Fruit fly (Drosophila melanogaster): ENCODE data around the gene Bka.

The Bka gene

DNA sequence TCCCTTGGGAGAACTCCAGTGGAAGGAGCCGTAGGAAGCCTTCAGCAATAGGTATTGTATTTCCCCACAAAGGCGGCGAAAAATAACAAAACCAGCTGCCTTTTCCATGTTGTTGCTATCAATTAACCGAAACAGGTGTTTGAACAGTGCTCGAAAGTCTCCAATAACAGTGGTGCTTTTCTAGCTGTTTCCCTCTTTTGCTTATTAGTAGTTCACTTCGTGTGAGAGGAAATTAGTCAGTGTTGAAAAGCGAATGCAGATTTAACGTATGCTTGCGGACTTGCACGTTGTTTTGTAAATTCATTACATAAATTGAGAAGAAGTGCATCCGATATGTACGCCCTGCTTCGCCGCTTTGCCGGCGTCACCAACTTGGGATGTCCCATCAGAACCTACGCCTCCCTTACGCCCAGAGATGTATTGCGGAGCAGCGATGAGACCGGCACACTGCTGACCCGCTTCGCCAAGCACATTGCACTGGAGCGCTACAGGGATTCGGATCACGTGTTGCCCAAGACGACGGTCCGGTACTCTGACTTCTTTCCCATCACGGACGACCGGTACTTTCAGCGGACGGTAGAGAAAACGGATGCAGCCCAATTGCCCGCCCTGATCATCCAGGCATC lies 43.7 kb downstream of the Bka start, which contains the start of the genes Datp and CG4619 (continued):
- TF ChIP-seq Gsc (GFP tag; IDR thresholded peaks at IDR 0.05) (no peak), tap (tag; optimal IDR thresholded peaks at IDR 0.05) (no peak), Xbp1 (GFP tag; optimal IDR thresholded peaks at IDR 0.05) (peak; percentile 61), disco-r (GFP tag; optimal IDR thresholded peaks at IDR 0.05) (peak; percentile 20), zfh1 (GFP tag; IDR thresholded peaks at IDR 0.05) (peak; percentile 52; the same call in 2 of the 3 replicates), CG31388 (GFP tag; optimal IDR thresholded peaks at IDR 0.05) (no peak), her (GFP tag; optimal IDR thresholded peaks at IDR 0.05) (peak; percentile 54), CG12942 (GFP tag; optimal IDR thresholded peaks at IDR 0.05) (peak; percentile 50), Spps (tag; optimal IDR thresholded peaks at IDR 0.05) (no peak), CG18262 (tag; optimal IDR thresholded peaks at IDR 0.05) (no peak), HmgD (GFP tag; optimal IDR thresholded peaks at IDR 0.05) (peak; percentile 66), btn (GFP tag; optimal IDR thresholded peaks at IDR 0.05) (no peak), odd (GFP tag; optimal IDR thresholded peaks at IDR 0.05) (no peak), wek (GFP tag; optimal IDR thresholded peaks at IDR 0.05) (no peak), Eip74EF (GFP tag; optimal IDR thresholded peaks at IDR 0.05) (no peak), tup (GFP tag; optimal IDR thresholded peaks at IDR 0.05) (no peak), eve (GFP tag; optimal IDR thresholded peaks at IDR 0.05) (no peak), ara (GFP tag; IDR thresholded peaks at IDR 0.05) (no peak), Six4 (GFP tag; optimal IDR thresholded peaks at IDR 0.05) (no peak), tgo (GFP tag; IDR thresholded peaks at IDR 0.05) (no peak), Opbp (GFP tag; IDR thresholded peaks at IDR 0.05; ENCODE audit: partially characterized antibody) (no peak), exex (tag; optimal IDR thresholded peaks at IDR 0.05) (peak; percentile 77), CG17186 (GFP tag; optimal IDR thresholded peaks at IDR 0.05) (peak; percentile 40), sens (GFP tag) (peak; percentile 76), CG6683 (GFP tag; optimal IDR thresholded peaks at IDR 0.05) (no peak), HLH4C (GFP tag; IDR thresholded peaks at IDR 0.05; ENCODE audit: partially characterized antibody) (no peak), bbx (GFP tag; IDR thresholded peaks at IDR 0.05; ENCODE audit: partially characterized antibody) (peak; percentile 46), CG4328 (GFP tag; optimal IDR thresholded peaks at IDR 0.05) (no peak), CG10543 (GFP tag; optimal IDR thresholded peaks at IDR 0.05) (peak; percentile 29), CG4282 (GFP tag; optimal IDR thresholded peaks at IDR 0.05) (no peak), GATAe (GFP tag; conservative IDR thresholded peaks at IDR 0.05) (no peak), CG6689 (GFP tag; IDR thresholded peaks at IDR 0.05) (no peak), lov (optimal IDR thresholded peaks at IDR 0.05) (no peak), lov (GFP tag; IDR thresholded peaks at IDR 0.05) (peak; percentile 72; the same call in 1 of the 3 replicates), jing (GFP tag; optimal IDR thresholded peaks at IDR 0.05) (no peak), Mes4 (GFP tag; optimal IDR thresholded peaks at IDR 0.05) (no peak), CG8944 (GFP tag; optimal IDR thresholded peaks at IDR 0.05) (peak; percentile 58), CG12155 (GFP tag; optimal IDR thresholded peaks at IDR 0.05) (peak; percentile 11), CG30403 (GFP tag; optimal IDR thresholded peaks at IDR 0.05) (no peak), sisA (GFP tag; IDR thresholded peaks at IDR 0.05) (no peak), CG11504 (tag; optimal IDR thresholded peaks at IDR 0.05) (no peak), psq (GFP tag; optimal IDR thresholded peaks at IDR 0.05) (no peak), CG17802 (tag; optimal IDR thresholded peaks at IDR 0.05) (no peak), CG6254 (GFP tag; optimal IDR thresholded peaks at IDR 0.05) (no peak), sens-2 (GFP tag; IDR thresholded peaks at IDR 0.05) (no peak), Atf3 (GFP tag; optimal IDR thresholded peaks at IDR 0.05) (no peak), zf30C (GFP tag; optimal IDR thresholded peaks at IDR 0.05) (peak; percentile 19), CG34422 (GFP tag; IDR thresholded peaks at IDR 0.05) (peak; percentile 85; the same call in 2 of the 3 replicates), kay (GFP tag; optimal IDR thresholded peaks at IDR 0.05) (no peak), ttk (GFP tag; IDR thresholded peaks at IDR 0.05) (no peak), Lpt (GFP tag; optimal IDR thresholded peaks at IDR 0.05) (no peak)
